Worm (Caenorhabditis elegans) whole organism, L2 larva: ENCODE results near the gene R04A9.3.

Experiments
- ZK546.5 ChIP-seq: sonication (generic microtip); optimal IDR thresholded peaks from 2 replicates; lab custom pipeline; 2017; ENCODE audit warnings: missing biosample characterization, missing genetic modification characterization
- ama-1 ChIP-seq: fragments of 150-350 bp; optimal IDR thresholded peaks from 2 replicates; lab custom pipeline; 2018; ENCODE audit warnings: inconsistent platforms
- fos-1 ChIP-seq: fragments of 150-350 bp; optimal IDR thresholded peaks from 2 replicates; lab custom pipeline; 2014; ENCODE audit warnings: missing biosample characterization, missing genetic modification characterization
- lin-13 ChIP-seq: fragments of 150-350 bp; optimal IDR thresholded peaks from 2 replicates; lab custom pipeline; 2014; ENCODE audit warnings: missing biosample characterization, missing genetic modification reagents, missing genetic modification characterization
- mbf-1 ChIP-seq: sonication (generic microtip); optimal IDR thresholded peaks from 2 replicates; lab custom pipeline; 2017; ENCODE audit warnings: missing biosample characterization, missing genetic modification characterization
- nhr-10 ChIP-seq: sonication (generic microtip); optimal IDR thresholded peaks from 2 replicates; lab custom pipeline; 2017; ENCODE audit warnings: missing biosample characterization, missing genetic modification characterization
- nhr-25 ChIP-seq: fragments of 150-350 bp; sonication (generic microtip); optimal IDR thresholded peaks from 3 replicates; lab custom pipeline; 2014; ENCODE audit warnings: missing biosample characterization, missing genetic modification characterization
- nhr-77 ChIP-seq: fragments of 150-350 bp; optimal IDR thresholded peaks from 2 replicates; lab custom pipeline; 2014; ENCODE audit warnings: missing biosample characterization, missing genetic modification characterization
- sma-3 ChIP-seq: sonication (generic microtip); optimal IDR thresholded peaks from 2 replicates; lab custom pipeline; 2016; ENCODE audit warnings: missing genetic modification reagents, missing genetic modification characterization, missing compliant biosample characterization
- unc-62 ChIP-seq: fragments of 150-350 bp; optimal IDR thresholded peaks from 2 replicates; lab custom pipeline; 2014; ENCODE audit warnings: missing biosample characterization, missing genetic modification reagents, missing genetic modification characterization

DNA sequence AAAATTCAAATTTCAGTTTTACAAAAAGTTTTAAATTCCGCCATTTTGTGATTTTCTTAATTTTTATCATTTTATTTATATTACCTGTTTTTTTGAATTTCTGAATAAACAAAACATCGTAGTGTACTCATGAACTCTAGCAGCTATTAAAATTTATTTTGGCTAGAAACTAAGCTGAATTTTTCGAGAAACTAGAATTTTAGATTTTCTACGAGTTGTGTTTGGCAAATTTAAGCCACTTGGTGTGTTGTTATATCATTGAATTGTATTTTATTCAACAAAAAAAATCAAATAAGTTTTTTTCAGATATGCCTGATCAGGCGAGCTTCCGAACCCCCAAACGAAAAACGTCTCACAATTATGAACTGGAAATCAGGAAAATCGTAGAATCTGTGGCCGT, 16.9 kb upstream of the R04A9.3 start, which contains the start of gene R04A9.6:
- TF ChIP-seq sma-3 (GFP tag; lab: Kevin White, UChicago) = no peak
- TF ChIP-seq mbf-1 = no peak
- no peak for TF ChIP-seq lin-13
- no peak for TF ChIP-seq fos-1 (tag; lab: Kevin White, UChicago)
- TF ChIP-seq ama-1 (lab: Kevin White, UChicago) = no peak
- no peak for TF ChIP-seq nhr-77 (tag; lab: Kevin White, UChicago)
- TF ChIP-seq nhr-25 (tag; lab: Kevin White, UChicago) = no peak
- TF ChIP-seq nhr-10 (tag; lab: Kevin White, UChicago) = no peak
- TF ChIP-seq ZK546.5 (tag; lab: Kevin White, UChicago) = no peak
- no peak for TF ChIP-seq unc-62 (GFP tag; lab: Kevin White, UChicago)
